Worm (Caenorhabditis elegans): ENCODE data around the gene C17H12.3.

DNA sequence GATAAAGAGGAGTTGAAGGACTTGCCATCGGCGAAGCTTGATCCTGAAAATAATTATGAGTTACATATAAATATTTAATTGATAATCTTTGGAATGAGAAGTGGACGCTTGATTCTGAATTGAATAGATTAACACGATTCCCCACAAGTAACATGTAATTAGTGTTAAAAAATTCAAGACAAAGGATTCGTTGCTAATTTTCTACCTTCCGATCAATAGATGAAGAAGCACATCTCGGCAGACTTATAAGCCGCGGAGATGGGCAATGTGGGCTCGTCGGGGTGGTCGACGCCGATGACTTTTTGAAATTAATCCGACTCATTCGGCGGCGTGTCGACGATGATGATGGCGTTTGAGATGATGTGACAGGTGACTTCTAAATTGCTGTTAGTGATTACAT lies 48.3 kb downstream of the C17H12.3 start:
- TF ChIP-seq fax-1 (tag; optimal IDR thresholded peaks at IDR 0.05) (no peak), pqm-1 (tag; optimal IDR thresholded peaks at IDR 0.05) (no peak), ama-1 (optimal IDR thresholded peaks at IDR 0.05) (no peak), pat-9 (tag; optimal IDR thresholded peaks at IDR 0.05) (no peak), ceh-34 (tag; optimal IDR thresholded peaks at IDR 0.05) (no peak), pag-3 (tag; optimal IDR thresholded peaks at IDR 0.05; ENCODE audit: borderline replicate concordance) (no peak), C38D4.7 (GFP tag; optimal IDR thresholded peaks at IDR 0.05) (no peak), ahr-1 (tag; optimal IDR thresholded peaks at IDR 0.05) (no peak)

All from whole organism, late embryonic.